Worm (Caenorhabditis elegans) whole organism, mixed stage, embryonic: ENCODE measurements around the gene B0454.6.

Experiments used
- elt-1 ChIP-seq: sonication (generic microtip); optimal IDR thresholded peaks from 2 replicates; lab custom pipeline; 2017; ENCODE audit warnings: missing genetic modification characterization, mild to moderate bottlenecking, missing compliant biosample characterization, antibody characterized with exemption, moderate library complexity, borderline replicate concordance; ENCODE audit not compliant: insufficient read depth
- elt-3 ChIP-seq: fragments of 150-350 bp; optimal IDR thresholded peaks from 2 replicates; lab custom pipeline; 2014; ENCODE audit warnings: missing biosample characterization, missing genetic modification characterization
- lsy-2 ChIP-seq: fragments of 150-350 bp; optimal IDR thresholded peaks from 2 replicates; lab custom pipeline; 2014; ENCODE audit warnings: missing biosample characterization, missing genetic modification characterization
- pha-4 ChIP-seq: fragments of 150-350 bp; optimal IDR thresholded peaks from 2 replicates; lab custom pipeline; 2018; ENCODE audit warnings: missing biosample characterization, missing genetic modification reagents, missing genetic modification characterization
- sem-2 ChIP-seq: fragments of 200-800 bp; sonication (Bioruptor generic); optimal IDR thresholded peaks from 2 replicates; lab custom pipeline; 2018; ENCODE audit warnings: mild to moderate bottlenecking, missing genetic modification characterization, missing compliant biosample characterization
- unc-39 ChIP-seq: fragments of 150-350 bp; optimal IDR thresholded peaks from 2 replicates; lab custom pipeline; 2014; ENCODE audit warnings: missing biosample characterization, missing genetic modification characterization

- no peak for TF ChIP-seq pha-4
- no peak for TF ChIP-seq unc-39 (tag; lab: Kevin White, UChicago)
- no peak for TF ChIP-seq elt-1 (tag; lab: Kevin White, UChicago)
- no peak for TF ChIP-seq lsy-2 (tag; lab: Kevin White, UChicago)
- TF ChIP-seq sem-2 (GFP tag; lab: Kevin White, UChicago), result no peak
- no peak for TF ChIP-seq elt-3
These were observed 31.4 kb downstream of the B0454.6 start for ce11 chrII:3063984-3064383.
